Worm (Caenorhabditis elegans): ENCODE data around the gene rig-6.

Gene rig-6

ce11 chrII:4857873-4858364 lies 46.0 kb upstream of the rig-6 start, which contains the start of gene F11G11.5:
TSS of gene F11G11.5 (plus strand) at chrII:4857923.
- TF ChIP-seq nhr-77 (tag; optimal IDR thresholded peaks at IDR 0.05) (no peak), ceh-32 (tag; optimal IDR thresholded peaks at IDR 0.05; ENCODE audit: poor library complexity) (no peak), dmd-9 (GFP tag; IDR thresholded peaks at IDR 0.05) (no peak), ztf-11 (tag; optimal IDR thresholded peaks at IDR 0.05) (no peak), lim-7 (GFP tag; IDR thresholded peaks at IDR 0.05) (no peak), dve-1 (tag; optimal IDR thresholded peaks at IDR 0.05; ENCODE audit: insufficient read depth) (no peak), lin-29 (GFP tag; IDR thresholded peaks at IDR 0.05) (no peak), lin-15B (tag; optimal IDR thresholded peaks at IDR 0.05) (no peak), F44E2.7 (GFP tag; IDR thresholded peaks at IDR 0.05) (no peak), nhr-25 (tag; optimal IDR thresholded peaks at IDR 0.05; ENCODE audit: borderline replicate concordance, insufficient read depth) (no peak), ztf-7 (tag; optimal IDR thresholded peaks at IDR 0.05) (no peak), nhr-41 (GFP tag; IDR thresholded peaks at IDR 0.05) (no peak), F49E8.2 (tag; optimal IDR thresholded peaks at IDR 0.05; ENCODE audit: borderline replicate concordance) (no peak), madf-5 (GFP tag; IDR thresholded peaks at IDR 0.05) (no peak), hlh-30 (tag; optimal IDR thresholded peaks at IDR 0.05; ENCODE audit: insufficient read depth) (no peak), pha-4 (GFP tag; IDR thresholded peaks at IDR 0.05) (peak; percentile 30; the same call in 1 of the 2 replicates), pha-4 (tag; optimal IDR thresholded peaks at IDR 0.05) (no peak), dmd-6 (GFP tag; IDR thresholded peaks at IDR 0.05) (no peak), jun-1 (tag; optimal IDR thresholded peaks at IDR 0.05) (no peak), spr-1 (tag; optimal IDR thresholded peaks at IDR 0.05) (no peak), F10B5.3 (tag; optimal IDR thresholded peaks at IDR 0.05) (no peak), daf-19 (GFP tag; conservative IDR thresholded peaks at IDR 0.05) (no peak), daf-16 (GFP tag; optimal IDR thresholded peaks at IDR 0.05) (no peak), daf-16 (tag; optimal IDR thresholded peaks at IDR 0.05) (peak; percentile 1), vab-7 (GFP tag; IDR thresholded peaks at IDR 0.05) (no peak), mep-1 (tag; optimal IDR thresholded peaks at IDR 0.05) (no peak), snpc-4 (tag; optimal IDR thresholded peaks at IDR 0.05) (no peak), ama-1 (optimal IDR thresholded peaks at IDR 0.05) (peak; percentile 25), nhr-111 (GFP tag; optimal IDR thresholded peaks at IDR 0.05) (no peak), lin-38 (GFP tag; IDR thresholded peaks at IDR 0.05) (peak; percentile 35; the same call in 1 of the 2 replicates), lin-1 (GFP tag; IDR thresholded peaks at IDR 0.05) (no peak), tra-1 (GFP tag; IDR thresholded peaks at IDR 0.05) (no peak), nhr-6 (tag; optimal IDR thresholded peaks at IDR 0.05) (no peak), D1046.2 (GFP tag; IDR thresholded peaks at IDR 0.05) (0 out of 2 replicates have a peak, but pooled peaks have one; percentile 48), set-16 (GFP tag; IDR thresholded peaks at IDR 0.05) (peak; percentile 67), R02D3.7 (tag; optimal IDR thresholded peaks at IDR 0.05) (no peak), egl-43 (GFP tag; IDR thresholded peaks at IDR 0.05) (peak; percentile 67; the same call in 1 of the 2 replicates), T20F7.1 (GFP tag; optimal IDR thresholded peaks at IDR 0.05) (no peak), hlh-11 (tag; optimal IDR thresholded peaks at IDR 0.05) (no peak), unc-39 (tag; optimal IDR thresholded peaks at IDR 0.05) (no peak), mes-2 (tag; optimal IDR thresholded peaks at IDR 0.05; ENCODE audit: poor library complexity, severe bottlenecking) (no peak), mdt-29 (GFP tag; IDR thresholded peaks at IDR 0.05) (no peak), hif-1 (tag; optimal IDR thresholded peaks at IDR 0.05) (no peak), lin-39 (tag; optimal IDR thresholded peaks at IDR 0.05) (no peak), daf-8 (GFP tag; IDR thresholded peaks at IDR 0.05) (no peak), sdz-12 (GFP tag; optimal IDR thresholded peaks at IDR 0.05) (no peak), ZK337.2 (GFP tag; IDR thresholded peaks at IDR 0.05) (no peak), F26F4.8 (GFP tag; conservative IDR thresholded peaks at IDR 0.05) (no peak), zfp-2 (tag; optimal IDR thresholded peaks at IDR 0.05) (no peak), skn-1 (tag; optimal IDR thresholded peaks at IDR 0.05) (no peak), lsy-2 (tag; optimal IDR thresholded peaks at IDR 0.05) (no peak), pqm-1 (tag; optimal IDR thresholded peaks at IDR 0.05) (no peak)
